Worm (Caenorhabditis elegans) whole organism, L2 larva: ENCODE data around the gene hira-1.

Experiments
- C34F6.9 ChIP-seq: fragments of 150-350 bp; optimal IDR thresholded peaks from 2 replicates; lab custom pipeline; 2014; ENCODE audit warnings: missing biosample characterization, missing genetic modification characterization
- F13H6.1 ChIP-seq: sonication (generic microtip); optimal IDR thresholded peaks from 2 replicates; lab custom pipeline; 2016; ENCODE audit warnings: missing genetic modification characterization, missing compliant biosample characterization
- R02D3.7 ChIP-seq: fragments of 150-350 bp; optimal IDR thresholded peaks from 2 replicates; lab custom pipeline; 2014; ENCODE audit warnings: missing biosample characterization, missing genetic modification characterization
- Y55F3AM.14 ChIP-seq: fragments of 200-800 bp; sonication (Bioruptor generic); optimal IDR thresholded peaks from 2 replicates; lab custom pipeline; 2018; ENCODE audit warnings: mild to moderate bottlenecking, missing genetic modification characterization, missing compliant biosample characterization
- ZK546.5 ChIP-seq: sonication (generic microtip); optimal IDR thresholded peaks from 2 replicates; lab custom pipeline; 2017; ENCODE audit warnings: missing biosample characterization, missing genetic modification characterization
- aly-2 ChIP-seq: fragments of 150-350 bp; optimal IDR thresholded peaks from 2 replicates; lab custom pipeline; 2014; ENCODE audit warnings: missing biosample characterization, missing genetic modification characterization
- ama-1 ChIP-seq: fragments of 150-350 bp; optimal IDR thresholded peaks from 2 replicates; lab custom pipeline; 2018; ENCODE audit warnings: inconsistent platforms
- blmp-1 ChIP-seq: sonication (generic microtip); optimal IDR thresholded peaks from 2 replicates; lab custom pipeline; 2017; ENCODE audit warnings: missing genetic modification characterization, mild to moderate bottlenecking, missing compliant biosample characterization, antibody characterized with exemption, moderate library complexity; ENCODE audit not compliant: insufficient read depth
- ceh-16 ChIP-seq: fragments of 150-350 bp; optimal IDR thresholded peaks from 2 replicates; lab custom pipeline; 2014; ENCODE audit warnings: missing biosample characterization, missing genetic modification characterization
- ceh-82 ChIP-seq: fragments of 150-350 bp; optimal IDR thresholded peaks from 2 replicates; lab custom pipeline; 2014; ENCODE audit warnings: missing biosample characterization, missing genetic modification characterization
- crh-2 ChIP-seq: sonication (generic microtip); optimal IDR thresholded peaks from 2 replicates; lab custom pipeline; 2017; ENCODE audit warnings: missing biosample characterization, missing genetic modification characterization
- dmd-4 ChIP-seq: sonication (generic microtip); optimal IDR thresholded peaks from 2 replicates; lab custom pipeline; 2017; ENCODE audit warnings: missing biosample characterization, missing genetic modification characterization
- egl-27 ChIP-seq: sonication (generic microtip); optimal IDR thresholded peaks from 3 replicates; lab custom pipeline; 2017; ENCODE audit warnings: missing biosample characterization, missing genetic modification reagents, missing genetic modification characterization
- elt-1 ChIP-seq: fragments of 150-350 bp; optimal IDR thresholded peaks from 2 replicates; lab custom pipeline; 2014; ENCODE audit warnings: missing biosample characterization, missing genetic modification characterization
- elt-3 ChIP-seq: sonication (generic microtip); optimal IDR thresholded peaks from 2 replicates; lab custom pipeline; 2017; ENCODE audit warnings: missing biosample characterization, missing genetic modification characterization
- fos-1 ChIP-seq: fragments of 150-350 bp; optimal IDR thresholded peaks from 2 replicates; lab custom pipeline; 2014; ENCODE audit warnings: missing biosample characterization, missing genetic modification characterization
- gmeb-1 ChIP-seq: fragments of 150-350 bp; optimal IDR thresholded peaks from 2 replicates; lab custom pipeline; 2014; ENCODE audit warnings: missing biosample characterization, missing genetic modification characterization
- lin-11 ChIP-seq: fragments of 150-350 bp; sonication (generic microtip); optimal IDR thresholded peaks from 2 replicates; lab custom pipeline; 2014; ENCODE audit warnings: missing biosample characterization, missing genetic modification characterization, inconsistent platforms, mixed read lengths
- lin-13 ChIP-seq: fragments of 150-350 bp; optimal IDR thresholded peaks from 2 replicates; lab custom pipeline; 2014; ENCODE audit warnings: missing biosample characterization, missing genetic modification reagents, missing genetic modification characterization
- lin-39 ChIP-seq: fragments of 150-350 bp; optimal IDR thresholded peaks from 2 replicates; lab custom pipeline; 2014; ENCODE audit warnings: missing biosample characterization, missing genetic modification reagents, missing genetic modification characterization
- lsy-2 ChIP-seq, 2 experiments: fragments of 150-350 bp in 1 of 2; sonication (generic microtip) in 1 of 2; optimal IDR thresholded peaks; 2 replicates each; lab custom pipeline; 2014 to 2017; ENCODE audit warnings: missing biosample characterization in 2 of 2, missing genetic modification characterization in 2 of 2
- mab-5 ChIP-seq: fragments of 150-350 bp; optimal IDR thresholded peaks from 2 replicates; lab custom pipeline; 2014; ENCODE audit warnings: missing biosample characterization, missing genetic modification characterization
- mdl-1 ChIP-seq, 2 experiments: fragments of 150-350 bp in 1 of 2; sonication (generic microtip) in 1 of 2; optimal IDR thresholded peaks; 2 replicates each; lab custom pipeline; 2017; ENCODE audit warnings: missing biosample characterization in 2 of 2, missing genetic modification characterization in 2 of 2
- nhr-10 ChIP-seq: sonication (generic microtip); optimal IDR thresholded peaks from 2 replicates; lab custom pipeline; 2017; ENCODE audit warnings: missing biosample characterization, missing genetic modification characterization
- nhr-11 ChIP-seq: fragments of 150-350 bp; optimal IDR thresholded peaks from 2 replicates; lab custom pipeline; 2014; ENCODE audit warnings: missing biosample characterization, missing genetic modification characterization
- nhr-12 ChIP-seq: fragments of 150-350 bp; optimal IDR thresholded peaks from 2 replicates; lab custom pipeline; 2014; ENCODE audit warnings: missing biosample characterization, missing genetic modification characterization
- nhr-129 ChIP-seq: fragments of 150-350 bp; optimal IDR thresholded peaks from 2 replicates; lab custom pipeline; 2014; ENCODE audit warnings: missing biosample characterization, missing genetic modification characterization
- nhr-21 ChIP-seq: fragments of 150-350 bp; optimal IDR thresholded peaks from 2 replicates; lab custom pipeline; 2014; ENCODE audit warnings: missing biosample characterization, missing genetic modification characterization
- nhr-23 ChIP-seq: fragments of 150-350 bp; optimal IDR thresholded peaks from 2 replicates; lab custom pipeline; 2014; ENCODE audit warnings: missing biosample characterization, missing genetic modification reagents, missing genetic modification characterization
- nhr-237 ChIP-seq: fragments of 150-350 bp; optimal IDR thresholded peaks from 2 replicates; lab custom pipeline; 2014; ENCODE audit warnings: missing biosample characterization, missing genetic modification characterization
- nhr-25 ChIP-seq: fragments of 150-350 bp; sonication (generic microtip); optimal IDR thresholded peaks from 3 replicates; lab custom pipeline; 2014; ENCODE audit warnings: missing biosample characterization, missing genetic modification characterization
- nhr-6 ChIP-seq: fragments of 150-350 bp; optimal IDR thresholded peaks from 2 replicates; lab custom pipeline; 2014; ENCODE audit warnings: missing biosample characterization, missing genetic modification characterization
- nhr-77 ChIP-seq: fragments of 150-350 bp; optimal IDR thresholded peaks from 2 replicates; lab custom pipeline; 2014; ENCODE audit warnings: missing biosample characterization, missing genetic modification characterization
- peb-1 ChIP-seq: fragments of 150-350 bp; optimal IDR thresholded peaks from 2 replicates; lab custom pipeline; 2014; ENCODE audit warnings: missing biosample characterization, missing genetic modification characterization
- sem-4 ChIP-seq: fragments of 150-350 bp; optimal IDR thresholded peaks from 2 replicates; lab custom pipeline; 2014; ENCODE audit warnings: missing biosample characterization, missing genetic modification reagents, missing genetic modification characterization
- skn-1 ChIP-seq: sonication (generic microtip); optimal IDR thresholded peaks from 2 replicates; lab custom pipeline; 2017; ENCODE audit warnings: missing biosample characterization, missing genetic modification characterization
- sma-3 ChIP-seq: sonication (generic microtip); optimal IDR thresholded peaks from 2 replicates; lab custom pipeline; 2016; ENCODE audit warnings: missing genetic modification reagents, missing genetic modification characterization, missing compliant biosample characterization
- sma-9 ChIP-seq, 2 experiments: fragments of 150-350 bp in 1 of 2; sonication (generic microtip) in 1 of 2; optimal IDR thresholded peaks; 2 replicates each; lab custom pipeline; 2014 to 2016; ENCODE audit warnings: missing genetic modification characterization in 2 of 2, mild to moderate bottlenecking in 1 of 2, missing biosample characterization in 1 of 2, missing compliant biosample characterization in 1 of 2, missing genetic modification reagents in 1 of 2, moderate library complexity in 1 of 2
- snpc-4 ChIP-seq: fragments of 150-350 bp; optimal IDR thresholded peaks from 2 replicates; lab custom pipeline; 2014; ENCODE audit warnings: missing biosample characterization, missing genetic modification characterization
- unc-39 ChIP-seq: fragments of 150-350 bp; optimal IDR thresholded peaks from 2 replicates; lab custom pipeline; 2014; ENCODE audit warnings: missing biosample characterization, missing genetic modification characterization
- unc-55 ChIP-seq: fragments of 150-350 bp; sonication (generic microtip); optimal IDR thresholded peaks from 3 replicates; lab custom pipeline; 2014; ENCODE audit warnings: missing biosample characterization, missing genetic modification reagents, missing genetic modification characterization
- unc-62 ChIP-seq: fragments of 150-350 bp; optimal IDR thresholded peaks from 2 replicates; lab custom pipeline; 2014; ENCODE audit warnings: missing biosample characterization, missing genetic modification reagents, missing genetic modification characterization
- zag-1 ChIP-seq: fragments of 150-350 bp; optimal IDR thresholded peaks from 2 replicates; lab custom pipeline; 2014; ENCODE audit warnings: missing biosample characterization, missing genetic modification characterization
- ztf-1 ChIP-seq: fragments of 200-800 bp; sonication (Bioruptor generic); conservative IDR thresholded peaks from 2 replicates; pipeline ENCODE4 v1.3.6; 2022; ENCODE audit warnings: missing genetic modification characterization, missing compliant biosample characterization
- ztf-11 ChIP-seq: sonication (generic microtip); optimal IDR thresholded peaks from 2 replicates; lab custom pipeline; 2017; ENCODE audit warnings: missing biosample characterization, missing genetic modification characterization
- ztf-4 ChIP-seq: fragments of 150-350 bp; optimal IDR thresholded peaks from 2 replicates; lab custom pipeline; 2014; ENCODE audit warnings: missing biosample characterization, missing genetic modification characterization

The hira-1 gene

ce11 chrIII:5185620-5186019, 5.3 kb upstream of the hira-1 start, which contains the start of gene pup-2:
TSS of gene pup-2 (plus strand) at chrIII:5185920.
- TF ChIP-seq nhr-6 (tag; lab: Kevin White, UChicago): no peak
- no peak for TF ChIP-seq zag-1 (tag; lab: Kevin White, UChicago)
- TF ChIP-seq sma-9 (GFP tag; optimal IDR thresholded peaks at IDR 0.05; lab: Kevin White, UChicago): no peak
- no peak for TF ChIP-seq sma-9 (tag; optimal IDR thresholded peaks at IDR 0.05; lab: Kevin White, UChicago)
- no peak for TF ChIP-seq unc-55 (GFP tag; lab: Kevin White, UChicago)
- TF ChIP-seq unc-39 (tag; lab: Kevin White, UChicago): no peak
- TF ChIP-seq, all 48 proteins: peak for 0

DNA sequence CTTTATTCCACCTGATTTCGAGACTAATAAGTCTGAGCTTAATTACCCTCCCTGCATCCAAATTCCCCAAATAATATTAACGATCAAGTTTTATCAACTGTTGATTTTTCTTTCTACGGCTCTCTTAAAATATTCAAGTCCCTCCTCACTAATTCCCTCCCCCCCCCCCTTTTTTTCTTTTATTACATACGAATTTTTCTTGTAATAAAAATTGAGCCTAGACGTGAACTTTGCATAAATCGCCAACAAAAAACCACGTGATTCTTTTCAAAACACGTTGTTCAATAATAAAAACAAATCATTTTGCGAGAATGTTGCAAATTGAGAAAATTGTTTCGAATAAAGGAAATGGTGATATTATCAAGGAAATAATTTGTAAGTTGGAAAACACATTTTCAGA, 2.5 kb upstream of the hira-1 start, which contains the start of gene K10D2.8:
Gene K10D2.8, plus strand, starts transcription at position 301 of the 400 bp plus-strand sequence.
- TF ChIP-seq nhr-129 (tag; lab: Kevin White, UChicago) (no peak), dmd-4 (tag; lab: Kevin White, UChicago) (no peak), nhr-11 (tag; lab: Kevin White, UChicago) (no peak), ztf-4 (tag; lab: Kevin White, UChicago) (no peak), peb-1 (tag; lab: Kevin White, UChicago) (no peak), nhr-23 (tag; lab: Kevin White, UChicago) (no peak), nhr-77 (tag; lab: Kevin White, UChicago) (no peak), C34F6.9 (tag; lab: Kevin White, UChicago) (no peak), ama-1 (no peak)
- TF ChIP-seq, all 48 proteins: peak for 0

- TF ChIP-seq ceh-16 (no peak), ztf-4 (tag; lab: Kevin White, UChicago) (no peak), sem-4 (no peak), egl-27 (tag; lab: Kevin White, UChicago) (no peak), aly-2 (tag; lab: Kevin White, UChicago) (no peak), nhr-129 (tag; lab: Kevin White, UChicago) (no peak), lin-13 (no peak), lsy-2 (tag; optimal IDR thresholded peaks at IDR 0.05; lab: Kevin White, UChicago) (peak; percentile 3 to 43), ama-1 (no peak), mab-5 (tag; lab: Kevin White, UChicago) (no peak), ceh-82 (tag; lab: Kevin White, UChicago) (no peak), nhr-6 (tag; lab: Kevin White, UChicago) (no peak), ztf-1 (GFP tag; lab: Robert Waterston, UW) (no peak), fos-1 (tag; lab: Kevin White, UChicago) (no peak), C34F6.9 (tag; lab: Kevin White, UChicago) (no peak), lin-11 (tag; lab: Kevin White, UChicago) (no peak), snpc-4 (tag; lab: Kevin White, UChicago) (no peak), nhr-23 (tag; lab: Kevin White, UChicago) (no peak), nhr-11 (tag; lab: Kevin White, UChicago) (no peak), peb-1 (tag; lab: Kevin White, UChicago) (no peak), nhr-21 (tag; lab: Kevin White, UChicago) (no peak), R02D3.7 (no peak), blmp-1 (no peak), elt-3 (tag; lab: Kevin White, UChicago) (no peak), F13H6.1 (tag; lab: Kevin White, UChicago) (peak; percentile 13), elt-1 (tag; lab: Kevin White, UChicago) (no peak), nhr-25 (peak; percentile 24), skn-1 (tag; lab: Kevin White, UChicago) (no peak), sma-9 (GFP tag; optimal IDR thresholded peaks at IDR 0.05; lab: Kevin White, UChicago) (peak; percentile 50), sma-9 (tag; optimal IDR thresholded peaks at IDR 0.05; lab: Kevin White, UChicago) (no peak), ztf-11 (tag; lab: Kevin White, UChicago) (no peak), lin-39 (tag; lab: Kevin White, UChicago) (no peak), Y55F3AM.14 (GFP tag; lab: Kevin White, UChicago) (no peak), nhr-77 (tag; lab: Kevin White, UChicago) (no peak), unc-55 (GFP tag; lab: Kevin White, UChicago) (peak; percentile 2), zag-1 (tag; lab: Kevin White, UChicago) (no peak), sma-3 (GFP tag; lab: Kevin White, UChicago) (peak; percentile 45), unc-39 (tag; lab: Kevin White, UChicago) (no peak), nhr-10 (no peak), nhr-237 (tag; lab: Kevin White, UChicago) (no peak), mdl-1 (tag; optimal IDR thresholded peaks at IDR 0.05; lab: Kevin White, UChicago) (no peak), ZK546.5 (tag; lab: Kevin White, UChicago) (no peak), crh-2 (no peak), gmeb-1 (tag; lab: Kevin White, UChicago) (peak; percentile 88), nhr-12 (tag; lab: Kevin White, UChicago) (no peak), unc-62 (GFP tag; lab: Kevin White, UChicago) (no peak)
- TF ChIP-seq, all 48 proteins: peak for 7
These were observed 745 bp upstream of the hira-1 start for ce11 chrIII:5190179-5190578.
